Worm (Caenorhabditis elegans): ENCODE measurements around the gene nhr-31.

DNA sequence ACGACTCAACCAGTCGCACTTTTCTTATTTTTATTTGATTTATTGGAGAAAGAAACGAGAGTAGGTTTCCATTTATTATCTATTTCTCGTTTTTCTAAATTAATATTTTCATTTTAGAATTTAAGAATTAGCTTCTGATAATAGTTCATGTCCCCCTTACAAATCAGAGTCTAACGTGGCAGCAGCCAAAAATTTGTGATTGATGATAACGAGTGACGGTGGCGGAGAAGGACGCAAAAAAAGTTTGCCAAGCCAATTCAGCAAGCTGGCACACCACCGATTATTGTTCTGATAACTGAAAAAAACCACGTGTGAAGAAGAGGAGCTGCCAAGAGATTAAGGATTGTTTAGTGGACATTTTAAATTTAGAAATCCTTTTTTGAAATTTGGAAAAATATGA is 786 bp upstream of the nhr-31 start:
- TF ChIP-seq ama-1 (optimal IDR thresholded peaks at IDR 0.05) (no peak), tbx-2 (tag; optimal IDR thresholded peaks at IDR 0.05) (no peak), egl-27 (tag; optimal IDR thresholded peaks at IDR 0.05) (no peak)
